Fruit fly (Drosophila melanogaster): ENCODE measurements around the gene CG17361.

The CG17361 gene

dm6 chr3L:14028485-14029384 lies 31.7 kb downstream of the CG17361 start, which contains the start of gene Ptip (continued):
- TF ChIP-seq ham (GFP tag; IDR thresholded peaks at IDR 0.05) (no peak), sug (tag; optimal IDR thresholded peaks at IDR 0.05) (peak; percentile 21), CG13296 (GFP tag; optimal IDR thresholded peaks at IDR 0.05) (peak; percentile 42), CG2116 (GFP tag; optimal IDR thresholded peaks at IDR 0.05) (peak; percentile 91), fu2 (GFP tag; optimal IDR thresholded peaks at IDR 0.05) (peak; percentile 7), dan (GFP tag; IDR thresholded peaks at IDR 0.05) (no peak), Fer3 (tag; optimal IDR thresholded peaks at IDR 0.05) (no peak), CG4617 (GFP tag; optimal IDR thresholded peaks at IDR 0.05; ENCODE audit: borderline replicate concordance) (peak; percentile 70), psq (GFP tag; optimal IDR thresholded peaks at IDR 0.05) (no peak), bowl (GFP tag; IDR thresholded peaks at IDR 0.05) (no peak), CG17359 (tag; optimal IDR thresholded peaks at IDR 0.05) (no peak), CG14014 (GFP tag; IDR thresholded peaks at IDR 0.05) (no peak), hbn (GFP tag; IDR thresholded peaks at IDR 0.05; ENCODE audit: partially characterized antibody) (peak; percentile 93), CG13287 (GFP tag; IDR thresholded peaks at IDR 0.05; ENCODE audit: partially characterized antibody) (peak; percentile 95), CG12219 (GFP tag; optimal IDR thresholded peaks at IDR 0.05) (peak; percentile 49), ftz-f1 (GFP tag; optimal IDR thresholded peaks at IDR 0.05) (peak; percentile 13), mirr (GFP tag; optimal IDR thresholded peaks at IDR 0.05) (no peak), gro (GFP tag; optimal IDR thresholded peaks at IDR 0.05) (peak; percentile 55), CkIIα-i1 (GFP tag; IDR thresholded peaks at IDR 0.05) (no peak), CG17912 (GFP tag; optimal IDR thresholded peaks at IDR 0.05) (peak; percentile 60), CG2202 (tag; optimal IDR thresholded peaks at IDR 0.05) (peak; percentile 16), Oaz (GFP tag; IDR thresholded peaks at IDR 0.05) (no peak), Dref (GFP tag; IDR thresholded peaks at IDR 0.05) (peak; percentile 94), CG2889 (GFP tag; IDR thresholded peaks at IDR 0.05) (no peak), vvl (GFP tag; IDR thresholded peaks at IDR 0.05) (peak; percentile 71), otp (GFP tag; IDR thresholded peaks at IDR 0.05) (peak; percentile 26; the same call in 1 of the 3 replicates), CG17328 (GFP tag; IDR thresholded peaks at IDR 0.05) (no peak), toy (GFP tag; IDR thresholded peaks at IDR 0.05) (no peak), her (GFP tag; optimal IDR thresholded peaks at IDR 0.05) (no peak), CG12744 (GFP tag; optimal IDR thresholded peaks at IDR 0.05) (no peak), ash1 (GFP tag; optimal IDR thresholded peaks at IDR 0.05) (no peak), unc-4 (GFP tag; IDR thresholded peaks at IDR 0.05; ENCODE audit: partially characterized antibody) (peak; percentile 94), CG9609 (GFP tag; optimal IDR thresholded peaks at IDR 0.05) (peak; percentile 1), CG10274 (GFP tag; optimal IDR thresholded peaks at IDR 0.05) (no peak), shn (GFP tag; optimal IDR thresholded peaks at IDR 0.05) (peak; percentile 16), CG6765 (GFP tag; optimal IDR thresholded peaks at IDR 0.05) (peak; percentile 22), Dbx (GFP tag; IDR thresholded peaks at IDR 0.05) (peak; percentile 46; the same call in 1 of the 3 replicates), Neu2 (GFP tag; optimal IDR thresholded peaks at IDR 0.05; ENCODE audit: borderline replicate concordance) (no peak), grn (GFP tag; optimal IDR thresholded peaks at IDR 0.05) (no peak), jing (GFP tag; optimal IDR thresholded peaks at IDR 0.05) (no peak), twi (tag; optimal IDR thresholded peaks at IDR 0.05) (no peak), btn (GFP tag; optimal IDR thresholded peaks at IDR 0.05) (no peak), CG7357 (GFP tag; IDR thresholded peaks at IDR 0.05) (no peak), seq (GFP tag; IDR thresholded peaks at IDR 0.05) (peak; percentile 81), tup (GFP tag; optimal IDR thresholded peaks at IDR 0.05) (no peak), Mes4 (GFP tag; optimal IDR thresholded peaks at IDR 0.05) (no peak), CG10366 (GFP tag; IDR thresholded peaks at IDR 0.05) (peak; percentile 75), NFAT (GFP tag; IDR thresholded peaks at IDR 0.05) (peak; percentile 66), onecut (GFP tag; IDR thresholded peaks at IDR 0.05) (peak; percentile 77), Hsf (GFP tag; optimal IDR thresholded peaks at IDR 0.05) (peak; percentile 14)
